Worm (Caenorhabditis elegans) whole organism, L4 larva: ENCODE data around the gene Y4C6B.4.
A peak's percentile ranks its signal among the peaks of the same experiment; 100 is the strongest.

Experiments used
- D1046.2 ChIP-seq: fragments of 200-800 bp; sonication (Bioruptor generic); IDR thresholded peaks from 2 replicates; pipeline ENCODE4 v1.3.6; 2022; ENCODE audit warnings: missing genetic modification characterization, missing compliant biosample characterization
- F10B5.3 ChIP-seq: sonication (generic microtip); optimal IDR thresholded peaks from 2 replicates; lab custom pipeline; 2016; ENCODE audit warnings: mild to moderate bottlenecking, missing genetic modification characterization, missing compliant biosample characterization
- R02D3.7 ChIP-seq: fragments of 150-350 bp; sonication (generic microtip); optimal IDR thresholded peaks from 3 replicates; lab custom pipeline; 2014; ENCODE audit warnings: missing biosample characterization, missing genetic modification characterization
- Y48G9A.11 ChIP-seq: fragments of 200-800 bp; sonication (Bioruptor generic); IDR thresholded peaks from 2 replicates; pipeline ENCODE4 v1.3.6; 2022; ENCODE audit warnings: missing genetic modification reagents, missing genetic modification characterization, missing compliant biosample characterization
- ZK337.2 ChIP-seq: fragments of 200-800 bp; sonication (Bioruptor generic); IDR thresholded peaks from 2 replicates; pipeline ENCODE4 v1.3.6; 2022; ENCODE audit warnings: missing genetic modification reagents, missing genetic modification characterization, missing compliant biosample characterization
- arid-1 ChIP-seq: fragments of 200-800 bp; sonication (Bioruptor generic); conservative IDR thresholded peaks from 2 replicates; pipeline ENCODE4 v1.3.6; 2022; ENCODE audit warnings: missing genetic modification reagents, missing genetic modification characterization, missing compliant biosample characterization
- ceh-28 ChIP-seq: fragments of 150-350 bp; optimal IDR thresholded peaks from 2 replicates; lab custom pipeline; 2014; ENCODE audit warnings: missing biosample characterization, missing genetic modification reagents, missing genetic modification characterization
- ceh-32 ChIP-seq: sonication (generic microtip); optimal IDR thresholded peaks from 2 replicates; lab custom pipeline; 2016; ENCODE audit warnings: mild to moderate bottlenecking, missing genetic modification characterization, missing compliant biosample characterization; ENCODE audit not compliant: poor library complexity
- ceh-44 ChIP-seq: fragments of 200-800 bp; sonication (Bioruptor generic); IDR thresholded peaks from 2 replicates; pipeline ENCODE4 v1.3.6; 2022; ENCODE audit warnings: missing genetic modification reagents, missing genetic modification characterization, missing compliant biosample characterization
- ces-1 ChIP-seq: fragments of 150-350 bp; sonication (generic microtip); optimal IDR thresholded peaks from 4 replicates; lab custom pipeline; 2014; ENCODE audit warnings: missing biosample characterization, missing genetic modification reagents, missing genetic modification characterization
- cey-2 ChIP-seq: sonication (generic microtip); optimal IDR thresholded peaks from 3 replicates; lab custom pipeline; 2017; ENCODE audit warnings: missing genetic modification characterization, mild to moderate bottlenecking, missing compliant biosample characterization, antibody characterized with exemption, borderline replicate concordance; ENCODE audit not compliant: insufficient read depth
- daf-16 ChIP-seq, 3 experiments: sonication (generic microtip); optimal IDR thresholded peaks; 2 replicates each; lab custom pipeline; 2016 to 2017; ENCODE audit warnings: missing genetic modification characterization in 3 of 3, missing genetic modification reagents in 3 of 3, mild to moderate bottlenecking in 2 of 3, missing compliant biosample characterization in 2 of 3, missing biosample characterization in 1 of 3, moderate library complexity in 1 of 3
- daf-8 ChIP-seq: fragments of 200-800 bp; sonication (Bioruptor generic); IDR thresholded peaks from 2 replicates; pipeline ENCODE4 v1.3.6; 2022; ENCODE audit warnings: missing genetic modification characterization, missing compliant biosample characterization
- dmd-6 ChIP-seq: fragments of 200-800 bp; sonication (Bioruptor generic); IDR thresholded peaks from 2 replicates; pipeline ENCODE4 v1.3.6; 2022; ENCODE audit warnings: missing genetic modification reagents, missing genetic modification characterization, missing compliant biosample characterization
- duxl-1 ChIP-seq: sonication (generic microtip); optimal IDR thresholded peaks from 2 replicates; lab custom pipeline; 2016; ENCODE audit warnings: mild to moderate bottlenecking, missing genetic modification characterization, moderate library complexity, missing compliant biosample characterization; ENCODE audit not compliant: poor library complexity
- egl-43 ChIP-seq: fragments of 200-800 bp; sonication (Bioruptor generic); IDR thresholded peaks from 2 replicates; pipeline ENCODE4 v1.3.6; 2022; ENCODE audit warnings: missing genetic modification reagents, missing genetic modification characterization, missing compliant biosample characterization
- hif-1 ChIP-seq, 2 experiments: sonication (generic microtip); optimal IDR thresholded peaks; 2 replicates each; lab custom pipeline; 2016 to 2017; ENCODE audit warnings: missing compliant biosample characterization in 2 of 2, missing genetic modification characterization in 2 of 2, missing genetic modification reagents in 2 of 2, missing genotype in 2 of 2, mild to moderate bottlenecking in 1 of 2
- hlh-30 ChIP-seq: sonication (generic microtip); optimal IDR thresholded peaks from 2 replicates; lab custom pipeline; 2017; ENCODE audit warnings: antibody characterized with exemption, mild to moderate bottlenecking, missing genetic modification characterization, missing compliant biosample characterization; ENCODE audit not compliant: insufficient read depth
- hmg-1.1 ChIP-seq: fragments of 200-800 bp; sonication (Bioruptor generic); IDR thresholded peaks from 2 replicates; pipeline ENCODE4 v1.3.6; 2022; ENCODE audit warnings: missing genetic modification reagents, missing genetic modification characterization, missing compliant biosample characterization
- lim-7 ChIP-seq: fragments of 200-800 bp; sonication (Bioruptor generic); IDR thresholded peaks from 2 replicates; pipeline ENCODE4 v1.3.6; 2022; ENCODE audit warnings: missing genetic modification characterization, missing compliant biosample characterization
- lin-13 ChIP-seq: fragments of 150-350 bp; optimal IDR thresholded peaks from 2 replicates; lab custom pipeline; 2014; ENCODE audit warnings: missing biosample characterization, missing genetic modification reagents, missing genetic modification characterization
- lin-38 ChIP-seq: fragments of 200-800 bp; sonication (Bioruptor generic); IDR thresholded peaks from 2 replicates; pipeline ENCODE4 v1.3.6; 2022; ENCODE audit warnings: missing genetic modification reagents, missing genetic modification characterization, missing compliant biosample characterization
- lin-39 ChIP-seq: fragments of 150-350 bp; optimal IDR thresholded peaks from 2 replicates; lab custom pipeline; 2014; ENCODE audit warnings: missing biosample characterization, missing genetic modification reagents, missing genetic modification characterization
- lsy-2 ChIP-seq, 2 experiments: fragments of 150-350 bp in 1 of 2; sonication (generic microtip) in 1 of 2; optimal IDR thresholded peaks; 2 replicates each; lab custom pipeline; 2014 to 2017; ENCODE audit warnings: missing biosample characterization in 2 of 2, missing genetic modification characterization in 2 of 2
- madf-5 ChIP-seq, 2 experiments: fragments of 200-800 bp; sonication (Bioruptor generic); IDR thresholded peaks; 2 replicates each; pipeline ENCODE4 v1.3.6; 2022; ENCODE audit warnings: missing compliant biosample characterization in 2 of 2, missing genetic modification characterization in 2 of 2
- mep-1 ChIP-seq: fragments of 150-350 bp; sonication (generic microtip); optimal IDR thresholded peaks from 3 replicates; lab custom pipeline; 2014; ENCODE audit warnings: missing biosample characterization, missing genetic modification characterization
- mes-2 ChIP-seq: sonication (generic microtip); optimal IDR thresholded peaks from 2 replicates; lab custom pipeline; 2016; ENCODE audit warnings: missing genotype, mild to moderate bottlenecking, missing genetic modification characterization, missing compliant biosample characterization; ENCODE audit not compliant: poor library complexity, severe bottlenecking
- mxl-3 ChIP-seq: fragments of 200-800 bp; sonication (Bioruptor generic); optimal IDR thresholded peaks from 2 replicates; lab custom pipeline; 2018; ENCODE audit warnings: mild to moderate bottlenecking, missing genetic modification characterization, missing compliant biosample characterization
- nhr-11 ChIP-seq: fragments of 150-350 bp; optimal IDR thresholded peaks from 2 replicates; lab custom pipeline; 2014; ENCODE audit warnings: missing biosample characterization, missing genetic modification characterization
- nhr-111 ChIP-seq: fragments of 200-800 bp; sonication (Bioruptor generic); optimal IDR thresholded peaks from 2 replicates; lab custom pipeline; 2018; ENCODE audit warnings: mild to moderate bottlenecking, missing genetic modification characterization, missing compliant biosample characterization
- nhr-28 ChIP-seq: fragments of 150-350 bp; optimal IDR thresholded peaks from 2 replicates; lab custom pipeline; 2014; ENCODE audit warnings: missing biosample characterization, missing genetic modification characterization
- nhr-41 ChIP-seq: fragments of 200-800 bp; sonication (Bioruptor generic); IDR thresholded peaks from 2 replicates; pipeline ENCODE4 v1.3.6; 2022; ENCODE audit warnings: missing genetic modification reagents, missing genetic modification characterization, missing compliant biosample characterization
- nhr-42 ChIP-seq: fragments of 200-800 bp; sonication (Bioruptor generic); IDR thresholded peaks from 2 replicates; pipeline ENCODE4 v1.3.6; 2022; ENCODE audit warnings: missing genetic modification characterization, missing compliant biosample characterization
- nhr-48 ChIP-seq: sonication (generic microtip); optimal IDR thresholded peaks from 2 replicates; lab custom pipeline; 2016; ENCODE audit warnings: mild to moderate bottlenecking, missing genetic modification characterization, missing compliant biosample characterization
- pha-4 ChIP-seq, 2 experiments: fragments of 150-350 bp in 1 of 2; fragments of 200-800 bp in 1 of 2; sonication (Bioruptor generic) in 1 of 2; IDR thresholded peaks in 1 of 2; optimal IDR thresholded peaks in 1 of 2; 2 replicates each; pipeline versions ENCODE4 v1.3.6 to Lab custom; 2014 to 2022; ENCODE audit warnings: missing genetic modification characterization in 2 of 2, missing genetic modification reagents in 2 of 2, missing biosample characterization in 1 of 2, missing compliant biosample characterization in 1 of 2
- php-3 ChIP-seq: fragments of 200-800 bp; sonication (Bioruptor generic); IDR thresholded peaks from 2 replicates; pipeline ENCODE4 v1.3.6; 2022; ENCODE audit warnings: missing genetic modification reagents, missing genetic modification characterization, missing compliant biosample characterization
- pqm-1 ChIP-seq: sonication (generic microtip); optimal IDR thresholded peaks from 2 replicates; lab custom pipeline; 2017; ENCODE audit warnings: missing biosample characterization, missing genetic modification characterization
- rbr-2 ChIP-seq: sonication (generic microtip); optimal IDR thresholded peaks from 2 replicates; lab custom pipeline; 2016; ENCODE audit warnings: missing genotype, missing genetic modification characterization, missing compliant biosample characterization
- skn-1 ChIP-seq: fragments of 150-350 bp; optimal IDR thresholded peaks from 2 replicates; lab custom pipeline; 2014; ENCODE audit warnings: missing biosample characterization, missing genetic modification characterization
- snpc-1.2 ChIP-seq: fragments of 200-800 bp; sonication (Bioruptor generic); IDR thresholded peaks from 2 replicates; pipeline ENCODE4 v1.3.6; 2022; ENCODE audit warnings: missing genetic modification reagents, missing genetic modification characterization, missing compliant biosample characterization
- snpc-4 ChIP-seq: fragments of 150-350 bp; optimal IDR thresholded peaks from 2 replicates; lab custom pipeline; 2014; ENCODE audit warnings: missing biosample characterization, missing genetic modification characterization
- spr-1 ChIP-seq: sonication (generic microtip); optimal IDR thresholded peaks from 2 replicates; lab custom pipeline; 2016; ENCODE audit warnings: mild to moderate bottlenecking, missing genetic modification characterization, missing compliant biosample characterization
- tra-1 ChIP-seq: fragments of 200-800 bp; sonication (Bioruptor generic); IDR thresholded peaks from 2 replicates; pipeline ENCODE4 v1.3.6; 2022; ENCODE audit warnings: missing genetic modification reagents, missing genetic modification characterization, missing compliant biosample characterization
- unc-130 ChIP-seq: sonication (generic microtip); optimal IDR thresholded peaks from 2 replicates; lab custom pipeline; 2016; ENCODE audit warnings: missing genetic modification reagents, missing genetic modification characterization, missing compliant biosample characterization
- unc-39 ChIP-seq: sonication (generic microtip); optimal IDR thresholded peaks from 2 replicates; lab custom pipeline; 2017; ENCODE audit warnings: missing biosample characterization, missing genetic modification characterization
- unc-62 ChIP-seq, 3 experiments: fragments of 150-350 bp in 1 of 3; sonication (generic microtip); optimal IDR thresholded peaks in 2 of 3; peaks in 1 of 3; 1 replicate in 1 of 3; 2 replicates in 2 of 3; lab custom pipeline; 2014 to 2017; ENCODE audit warnings: missing biosample characterization in 3 of 3, missing genetic modification characterization in 3 of 3, missing genetic modification reagents in 3 of 3, missing genotype in 1 of 3
- zfp-2 ChIP-seq: sonication (generic microtip); optimal IDR thresholded peaks from 2 replicates; lab custom pipeline; 2016; ENCODE audit warnings: mild to moderate bottlenecking, missing genetic modification characterization, missing compliant biosample characterization
- zip-11 ChIP-seq: fragments of 200-800 bp; sonication (Bioruptor generic); IDR thresholded peaks from 2 replicates; pipeline ENCODE4 v1.3.6; 2022; ENCODE audit warnings: missing genetic modification characterization, missing compliant biosample characterization
- ztf-11 ChIP-seq: fragments of 150-350 bp; optimal IDR thresholded peaks from 2 replicates; lab custom pipeline; 2014; ENCODE audit warnings: missing biosample characterization, missing genetic modification characterization

Y4C6B.4 gene

DNA sequence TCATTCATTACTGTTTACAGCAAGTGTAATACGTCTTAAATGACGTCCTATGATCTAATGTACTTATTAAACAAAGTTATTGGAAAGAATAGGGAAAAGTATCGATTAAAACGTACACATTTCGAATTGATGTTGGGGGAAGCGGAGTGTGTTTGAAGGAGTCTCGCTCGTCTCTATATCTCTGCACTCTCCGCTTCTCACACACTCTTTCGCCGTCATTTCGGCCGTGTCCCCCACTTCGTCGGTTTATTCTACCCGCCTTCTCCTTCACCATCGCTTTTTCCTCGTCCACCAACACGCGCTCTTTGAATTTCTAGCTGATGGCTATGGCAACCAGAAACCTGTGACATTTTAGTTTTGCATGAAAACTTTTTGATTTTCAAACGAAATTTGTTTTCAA lies 42.6 kb downstream of the Y4C6B.4 start:
- TF ChIP-seq dmd-6 (GFP tag; lab: Robert Waterston, UW) (no peak), mes-2 (tag; lab: Kevin White, UChicago) (peak; percentile 67), hlh-30 (peak; percentile 69), lim-7 (GFP tag; lab: Robert Waterston, UW) (no peak), unc-130 (GFP tag; lab: Kevin White, UChicago) (no peak), nhr-41 (GFP tag; lab: Robert Waterston, UW) (no peak), lin-13 (no peak), nhr-28 (tag; lab: Kevin White, UChicago) (peak; percentile 33), daf-16 (GFP tag; optimal IDR thresholded peaks at IDR 0.05; lab: Kevin White, UChicago) (no peak), daf-16 (tag; optimal IDR thresholded peaks at IDR 0.05; lab: Kevin White, UChicago) (peak; percentile 28), zip-11 (GFP tag; lab: Robert Waterston, UW) (no peak), mep-1 (tag; lab: Kevin White, UChicago) (peak; percentile 35), nhr-111 (no peak), lsy-2 (tag; optimal IDR thresholded peaks at IDR 0.05; lab: Kevin White, UChicago) (peak in 1 of 2 experiments; percentile 50), spr-1 (tag; lab: Kevin White, UChicago) (no peak), duxl-1 (tag; lab: Kevin White, UChicago) (no peak), pqm-1 (tag; lab: Kevin White, UChicago) (no peak), nhr-42 (GFP tag; lab: Robert Waterston, UW) (no peak), hif-1 (tag; optimal IDR thresholded peaks at IDR 0.05; lab: Kevin White, UChicago) (no peak), tra-1 (GFP tag; lab: Robert Waterston, UW) (no peak), D1046.2 (GFP tag; lab: Robert Waterston, UW) (no peak), skn-1 (tag; lab: Kevin White, UChicago) (no peak), ces-1 (GFP tag; lab: Kevin White, UChicago) (no peak), zfp-2 (tag; lab: Kevin White, UChicago) (no peak), ceh-44 (GFP tag; lab: Robert Waterston, UW) (no peak), arid-1 (GFP tag; lab: Robert Waterston, UW) (no peak; the same call in 1 of the 2 replicates), pha-4 (GFP tag; IDR thresholded peaks at IDR 0.05; lab: Robert Waterston, UW) (no peak), pha-4 (tag; optimal IDR thresholded peaks at IDR 0.05; lab: Kevin White, UChicago) (no peak), lin-38 (GFP tag; lab: Robert Waterston, UW) (peak; percentile 65), nhr-11 (tag; lab: Kevin White, UChicago) (no peak), ceh-28 (no peak), ztf-11 (tag; lab: Kevin White, UChicago) (no peak), nhr-48 (tag; lab: Kevin White, UChicago) (no peak), ZK337.2 (GFP tag; lab: Robert Waterston, UW) (no peak), mxl-3 (peak; percentile 43), F10B5.3 (tag; lab: Kevin White, UChicago) (no peak), unc-39 (tag; lab: Kevin White, UChicago) (no peak), daf-8 (GFP tag; lab: Robert Waterston, UW) (no peak), Y48G9A.11 (GFP tag; lab: Robert Waterston, UW) (no peak; the same call in 1 of the 2 replicates), ceh-32 (tag; lab: Kevin White, UChicago) (no peak), madf-5 (GFP tag; IDR thresholded peaks at IDR 0.05; lab: Robert Waterston, UW) (no peak), snpc-4 (tag; lab: Kevin White, UChicago) (no peak), R02D3.7 (tag; lab: Kevin White, UChicago) (no peak), lin-39 (tag; lab: Kevin White, UChicago) (no peak), snpc-1.2 (GFP tag; lab: Robert Waterston, UW) (peak; percentile 49; the same call in 1 of the 2 replicates), unc-62 (GFP tag; optimal IDR thresholded peaks at IDR 0.05 in 1 of 2; lab: Kevin White, UChicago) (no peak), unc-62 (tag; optimal IDR thresholded peaks at IDR 0.05; lab: Kevin White, UChicago) (no peak), php-3 (no peak), hmg-1.1 (peak; percentile 59; the same call in 1 of the 2 replicates), egl-43 (GFP tag; lab: Robert Waterston, UW) (no peak), cey-2 (tag; lab: Kevin White, UChicago) (no peak), rbr-2 (tag; lab: Kevin White, UChicago) (peak; percentile 41)
